Worm (Caenorhabditis elegans) whole organism, early embryonic: ENCODE measurements around the gene C36B7.5.
A peak's percentile ranks its signal among the peaks of the same experiment; 100 is the strongest.

Experiments used
- B0310.2 ChIP-seq: sonication (generic microtip); optimal IDR thresholded peaks from 2 replicates; lab custom pipeline; 2016; ENCODE audit warnings: mild to moderate bottlenecking, missing genetic modification characterization, missing compliant biosample characterization
- F13C5.2 ChIP-seq: sonication (generic microtip); optimal IDR thresholded peaks from 2 replicates; lab custom pipeline; 2017; ENCODE audit warnings: mild to moderate bottlenecking, missing genetic modification characterization, inconsistent platforms, missing compliant biosample characterization
- aly-1 ChIP-seq: sonication (generic microtip); optimal IDR thresholded peaks from 2 replicates; lab custom pipeline; 2016; ENCODE audit warnings: missing genetic modification characterization, missing compliant biosample characterization
- ama-1 ChIP-seq: fragments of 150-350 bp; optimal IDR thresholded peaks from 2 replicates; lab custom pipeline; 2014
- ceh-13 ChIP-seq: fragments of 200-800 bp; sonication (Bioruptor generic); optimal IDR thresholded peaks from 2 replicates; lab custom pipeline; 2018; ENCODE audit warnings: mild to moderate bottlenecking, missing genetic modification characterization, missing compliant biosample characterization
- ceh-36 ChIP-seq: sonication (generic microtip); optimal IDR thresholded peaks from 2 replicates; lab custom pipeline; 2016; ENCODE audit warnings: missing genetic modification characterization, inconsistent platforms, missing compliant biosample characterization
- ets-7 ChIP-seq: sonication (generic microtip); optimal IDR thresholded peaks from 2 replicates; lab custom pipeline; 2016; ENCODE audit warnings: missing genotype, missing genetic modification characterization, missing compliant biosample characterization
- flt-1 ChIP-seq: fragments of 200-800 bp; sonication (Bioruptor generic); IDR thresholded peaks from 2 replicates; pipeline ENCODE4 v1.3.6; 2022; ENCODE audit warnings: missing genetic modification characterization, missing compliant biosample characterization
- hmbx-1 ChIP-seq: sonication (generic microtip); optimal IDR thresholded peaks from 2 replicates; lab custom pipeline; 2016; ENCODE audit warnings: mild to moderate bottlenecking, missing genetic modification characterization, missing compliant biosample characterization
- hmg-4 ChIP-seq: fragments of 200-800 bp; sonication (Bioruptor generic); optimal IDR thresholded peaks from 2 replicates; lab custom pipeline; 2018; ENCODE audit warnings: mild to moderate bottlenecking, missing genetic modification characterization, missing compliant biosample characterization
- hnd-1 ChIP-seq: sonication (generic microtip); optimal IDR thresholded peaks from 2 replicates; lab custom pipeline; 2016; ENCODE audit warnings: missing genetic modification characterization, missing compliant biosample characterization
- pes-1 ChIP-seq: fragments of 200-800 bp; sonication (Bioruptor generic); IDR thresholded peaks from 2 replicates; pipeline ENCODE4 v1.3.6; 2022; ENCODE audit warnings: missing genetic modification reagents, missing genetic modification characterization, missing compliant biosample characterization
- scrt-1 ChIP-seq: fragments of 200-800 bp; sonication (Bioruptor generic); IDR thresholded peaks from 2 replicates; pipeline ENCODE4 v1.3.6; 2022; ENCODE audit warnings: missing genetic modification characterization, missing compliant biosample characterization
- sea-1 ChIP-seq: fragments of 200-800 bp; sonication (Bioruptor generic); conservative IDR thresholded peaks from 2 replicates; pipeline ENCODE4 v1.3.6; 2022; ENCODE audit warnings: missing genetic modification characterization, missing compliant biosample characterization
- tbx-11 ChIP-seq: fragments of 200-800 bp; sonication (Bioruptor generic); IDR thresholded peaks from 2 replicates; pipeline ENCODE4 v1.3.6; 2022; ENCODE audit warnings: missing genetic modification characterization, missing compliant biosample characterization
- tbx-37 ChIP-seq: fragments of 200-800 bp; sonication (Bioruptor generic); conservative IDR thresholded peaks from 2 replicates; pipeline ENCODE4 v1.3.6; 2022; ENCODE audit warnings: missing genetic modification reagents, missing genetic modification characterization, missing compliant biosample characterization
- tra-4 ChIP-seq: sonication (generic microtip); optimal IDR thresholded peaks from 2 replicates; lab custom pipeline; 2017; ENCODE audit warnings: missing genetic modification characterization, missing compliant biosample characterization

Gene C36B7.5

DNA sequence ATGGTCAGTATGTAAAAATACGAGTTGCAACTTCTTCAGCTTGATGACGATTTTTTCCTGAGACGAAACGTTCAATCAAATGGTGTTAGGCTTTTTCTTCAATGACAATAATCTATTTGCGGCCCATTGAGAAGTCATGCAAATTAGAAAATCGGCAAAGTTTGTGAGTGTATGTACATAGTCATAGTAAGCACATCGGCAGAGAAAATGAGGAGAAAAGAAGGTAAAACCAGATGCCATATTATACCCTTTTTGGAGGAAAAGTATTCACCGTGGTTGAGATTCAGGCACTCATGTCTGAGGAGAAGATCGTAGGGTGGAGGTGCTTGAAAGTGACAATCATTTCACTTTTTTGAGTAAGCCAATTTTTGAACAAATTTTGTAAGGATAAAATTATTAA lies at the start of gene C36B7.5:
Gene C36B7.5 (minus strand): TSS at position 101 of the 400 bp plus-strand sequence.
- TF ChIP-seq tra-4 (tag; lab: Kevin White, UChicago) (no peak), tbx-11 (no peak), hmg-4 (no peak), B0310.2 (tag; lab: Kevin White, UChicago) (no peak), hmbx-1 (no peak), ceh-36 (tag; lab: Kevin White, UChicago) (no peak), flt-1 (GFP tag; lab: Robert Waterston, UW) (no peak), ceh-13 (no peak), pes-1 (GFP tag; lab: Robert Waterston, UW) (no peak), hnd-1 (tag; lab: Kevin White, UChicago) (no peak), aly-1 (tag; lab: Kevin White, UChicago) (no peak), sea-1 (GFP tag; lab: Robert Waterston, UW) (no peak), ama-1 (lab: Kevin White, UChicago) (no peak), ets-7 (no peak), F13C5.2 (tag; lab: Kevin White, UChicago) (no peak), scrt-1 (no peak), tbx-37 (GFP tag; lab: Robert Waterston, UW) (no peak)

DNA sequence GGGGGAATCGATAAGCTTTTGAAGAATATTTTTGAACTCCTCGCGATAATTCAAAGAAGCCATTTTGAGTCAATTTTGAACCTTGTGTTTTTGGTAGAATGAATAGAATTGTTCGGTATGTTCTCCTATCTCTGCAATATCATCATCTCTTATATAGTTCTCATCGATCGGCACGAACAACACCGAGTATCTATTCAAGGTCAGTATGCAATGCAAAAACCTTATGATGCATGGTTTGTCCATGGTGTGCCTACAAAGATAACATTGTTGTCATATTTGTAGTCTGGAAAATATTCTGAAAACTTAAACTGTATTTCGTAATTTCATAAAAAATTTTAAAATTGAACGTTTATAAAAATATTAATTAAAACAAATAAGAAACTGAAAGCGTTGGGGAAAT lies 47.3 kb upstream of the C36B7.5 start, which contains the start of gene alh-10:
Gene alh-10 (minus strand): TSS at position 127 of the 400 bp plus-strand sequence.
- peak; percentile 17 for TF ChIP-seq ama-1 (lab: Kevin White, UChicago)
- no peak for TF ChIP-seq B0310.2 (tag; lab: Kevin White, UChicago)

DNA sequence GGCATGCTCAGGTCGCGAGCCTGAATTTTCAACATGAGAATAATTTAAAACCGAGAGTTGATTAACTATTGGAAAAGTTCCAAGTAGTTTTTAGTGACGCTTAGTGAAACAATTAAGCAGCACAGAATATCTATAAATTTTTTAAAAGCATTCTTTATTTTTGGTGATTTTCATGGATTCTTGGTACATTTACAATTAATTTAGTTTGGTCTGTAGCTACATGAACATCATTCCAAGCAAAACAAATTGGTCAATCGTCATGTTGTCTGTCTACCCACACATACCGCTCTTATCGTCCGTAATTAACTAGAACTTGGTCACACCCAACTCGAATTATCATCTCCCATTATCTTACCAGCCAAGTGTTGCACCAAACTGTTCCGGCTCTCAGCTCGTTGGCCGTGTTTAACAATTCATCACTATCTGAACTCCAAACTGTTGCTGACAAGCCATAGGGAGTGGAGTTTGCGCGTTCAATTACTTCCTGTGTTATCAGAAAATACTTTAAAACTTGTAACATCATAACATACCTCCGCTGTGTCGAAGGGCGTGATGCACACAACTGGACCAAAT lies 44.5 kb upstream of the C36B7.5 start:
- TF ChIP-seq tbx-11 = no peak
- no peak for TF ChIP-seq tbx-37 (GFP tag; lab: Robert Waterston, UW)
- TF ChIP-seq ceh-13 = no peak
- TF ChIP-seq aly-1 (tag; lab: Kevin White, UChicago) = no peak
- TF ChIP-seq scrt-1 = no peak

ce11 chrX:7139614-7140013 lies 43.4 kb upstream of the C36B7.5 start, which contains the start of gene clec-86:
Gene clec-86 (plus strand): TSS chrX:7139875.
- TF ChIP-seq aly-1 (tag; lab: Kevin White, UChicago) (no peak), hmbx-1 (no peak), pes-1 (GFP tag; lab: Robert Waterston, UW) (no peak), hmg-4 (no peak), ets-7 (no peak), tbx-37 (GFP tag; lab: Robert Waterston, UW) (no peak), ceh-13 (no peak), ceh-36 (tag; lab: Kevin White, UChicago) (no peak), ama-1 (lab: Kevin White, UChicago) (no peak), F13C5.2 (tag; lab: Kevin White, UChicago) (no peak), hnd-1 (tag; lab: Kevin White, UChicago) (no peak)

- TF ChIP-seq hnd-1 (tag; lab: Kevin White, UChicago) = no peak
- TF ChIP-seq tbx-11 = no peak
- TF ChIP-seq ama-1 (lab: Kevin White, UChicago) = no peak
- no peak for TF ChIP-seq tra-4 (tag; lab: Kevin White, UChicago)
- no peak for TF ChIP-seq F13C5.2 (tag; lab: Kevin White, UChicago)
- no peak for TF ChIP-seq pes-1 (GFP tag; lab: Robert Waterston, UW)
- no peak for TF ChIP-seq hmg-4
- no peak for TF ChIP-seq aly-1 (tag; lab: Kevin White, UChicago)
- no peak for TF ChIP-seq ceh-36 (tag; lab: Kevin White, UChicago)
Observed at ce11 chrX:7131206-7131605, 35.0 kb upstream of the C36B7.5 start.

DNA sequence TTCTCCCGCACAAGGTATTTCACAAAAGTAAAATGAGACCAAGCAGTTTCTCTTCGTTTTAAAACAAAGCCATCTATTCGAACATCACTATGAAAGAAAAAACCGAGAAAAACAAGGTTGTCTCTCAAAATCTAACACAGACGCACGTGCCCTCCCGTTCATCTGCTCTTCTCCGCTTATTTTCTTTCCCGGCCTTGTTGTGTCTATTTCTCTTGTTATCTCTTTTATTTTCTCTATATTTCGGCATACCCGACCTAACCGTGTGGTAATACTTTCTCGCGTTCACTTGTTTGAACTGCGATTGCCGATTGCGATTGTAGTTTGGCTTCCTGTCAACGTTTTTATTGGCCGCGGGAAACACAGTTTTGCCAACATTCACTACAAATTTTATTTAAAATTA lies 33.2 kb upstream of the C36B7.5 start:
- no peak for TF ChIP-seq aly-1 (tag; lab: Kevin White, UChicago)
- no peak for TF ChIP-seq F13C5.2 (tag; lab: Kevin White, UChicago)
- TF ChIP-seq ets-7 = no peak
- no peak for TF ChIP-seq hnd-1 (tag; lab: Kevin White, UChicago)
- TF ChIP-seq pes-1 (GFP tag; lab: Robert Waterston, UW) = no peak
- no peak for TF ChIP-seq B0310.2 (tag; lab: Kevin White, UChicago)
- no peak for TF ChIP-seq sea-1 (GFP tag; lab: Robert Waterston, UW)
- TF ChIP-seq hmbx-1 = no peak
- TF ChIP-seq scrt-1 = no peak
- TF ChIP-seq tra-4 (tag; lab: Kevin White, UChicago) = no peak
- no peak for TF ChIP-seq tbx-37 (GFP tag; lab: Robert Waterston, UW)

- no peak for TF ChIP-seq hmbx-1
- TF ChIP-seq tra-4 (tag; lab: Kevin White, UChicago) = no peak
- no peak for TF ChIP-seq sea-1 (GFP tag; lab: Robert Waterston, UW)
- TF ChIP-seq hnd-1 (tag; lab: Kevin White, UChicago) = no peak
- no peak for TF ChIP-seq hmg-4
- no peak for TF ChIP-seq aly-1 (tag; lab: Kevin White, UChicago)
- no peak for TF ChIP-seq ets-7
- TF ChIP-seq ceh-13 = no peak
- TF ChIP-seq ama-1 (lab: Kevin White, UChicago) = no peak
- no peak for TF ChIP-seq B0310.2 (tag; lab: Kevin White, UChicago)
- TF ChIP-seq flt-1 (GFP tag; lab: Robert Waterston, UW) = no peak
- no peak for TF ChIP-seq tbx-37 (GFP tag; lab: Robert Waterston, UW)
- no peak for TF ChIP-seq ceh-36 (tag; lab: Kevin White, UChicago)
- no peak for TF ChIP-seq scrt-1
Observed at ce11 chrX:7128615-7129014, 32.4 kb upstream of the C36B7.5 start.

ce11 chrX:7126348-7126747 lies 30.1 kb upstream of the C36B7.5 start, which contains the start of gene ist-1:
Gene ist-1 (plus strand): TSS chrX:7126648.
- TF ChIP-seq pes-1 (GFP tag; lab: Robert Waterston, UW) (no peak), F13C5.2 (tag; lab: Kevin White, UChicago) (no peak), flt-1 (GFP tag; lab: Robert Waterston, UW) (no peak), hnd-1 (tag; lab: Kevin White, UChicago) (no peak), ceh-13 (no peak), ceh-36 (tag; lab: Kevin White, UChicago) (no peak), sea-1 (GFP tag; lab: Robert Waterston, UW) (no peak), hmbx-1 (no peak), tra-4 (tag; lab: Kevin White, UChicago) (no peak), tbx-11 (no peak)
